Fruit fly (Drosophila melanogaster) whole organism: Measurements from ENCODE around the gene Mpp6.

Experiments
- CG8478 ChIP-seq: fragments of >200 bp; optimal IDR thresholded peaks from 2 replicates; lab custom pipeline; 2018; ENCODE audit warnings: inconsistent platforms
- Dll ChIP-seq: fragments of >200 bp; optimal IDR thresholded peaks from 2 replicates; lab custom pipeline; 2017
- EcR ChIP-seq, 2 experiments: fragments of >200 bp; optimal IDR thresholded peaks; 2 replicates each; lab custom pipeline; 2017; ENCODE audit warnings: missing biosample characterization in 2 of 2, missing genetic modification characterization in 2 of 2, missing genetic modification reagents in 2 of 2
- pan ChIP-seq: fragments of >200 bp; optimal IDR thresholded peaks from 2 replicates; lab custom pipeline; 2017
- psq ChIP-seq: fragments of >200 bp; optimal IDR thresholded peaks from 2 replicates; lab custom pipeline; 2017
- usp ChIP-seq: fragments of >200 bp; optimal IDR thresholded peaks from 2 replicates; lab custom pipeline; 2017; ENCODE audit warnings: missing biosample characterization, missing genetic modification characterization, mixed read lengths

Mpp6 gene

dm6 chr2L:21156156-21157040 is at the start of gene Mpp6, which contains the start of gene E2f2:
TSS of gene Mpp6 (plus strand) at chr2L:21156288.
TSS of gene E2f2 (minus strand) at chr2L:21156749.
- TF ChIP-seq EcR (GFP tag; optimal IDR thresholded peaks at IDR 0.05; lab: Kevin White, UChicago), result no peak
- TF ChIP-seq psq (lab: Kevin White, UChicago), result peak; percentile 40
- no peak for TF ChIP-seq usp

- TF ChIP-seq EcR (GFP tag; optimal IDR thresholded peaks at IDR 0.05; lab: Kevin White, UChicago) (no peak), psq (lab: Kevin White, UChicago) (no peak), usp (no peak), CG8478 (lab: Kevin White, UChicago) (no peak), pan (no peak), Dll (lab: Kevin White, UChicago) (no peak)
Measured at dm6 chr2L:21107651-21108489, 48.2 kb upstream of the Mpp6 start.

dm6 chr2L:21108759-21109282 is 47.3 kb upstream of the Mpp6 start:
- no peak for TF ChIP-seq pan
- no peak for TF ChIP-seq CG8478 (lab: Kevin White, UChicago)
- no peak for TF ChIP-seq psq (lab: Kevin White, UChicago)
- no peak for TF ChIP-seq usp

dm6 chr2L:21109680-21110079 is 46.4 kb upstream of the Mpp6 start:
- TF ChIP-seq pan (no peak), Dll (lab: Kevin White, UChicago) (no peak), psq (lab: Kevin White, UChicago) (no peak), EcR (GFP tag; optimal IDR thresholded peaks at IDR 0.05; lab: Kevin White, UChicago) (no peak), CG8478 (lab: Kevin White, UChicago) (no peak), usp (no peak)

dm6 chr2L:21111849-21112248 is 44.2 kb upstream of the Mpp6 start:
- no peak for TF ChIP-seq CG8478 (lab: Kevin White, UChicago)
- TF ChIP-seq EcR (GFP tag; optimal IDR thresholded peaks at IDR 0.05; lab: Kevin White, UChicago), result no peak
- no peak for TF ChIP-seq pan
- TF ChIP-seq psq (lab: Kevin White, UChicago), result no peak
- no peak for TF ChIP-seq usp
- TF ChIP-seq Dll (lab: Kevin White, UChicago), result no peak

- TF ChIP-seq EcR (GFP tag; optimal IDR thresholded peaks at IDR 0.05; lab: Kevin White, UChicago) (peak in 1 of 2 experiments; percentile 4), Dll (lab: Kevin White, UChicago) (no peak), pan (no peak), CG8478 (lab: Kevin White, UChicago) (no peak)
Measured at dm6 chr2L:21113546-21113945, 42.5 kb upstream of the Mpp6 start.

- TF ChIP-seq pan (no peak), usp (no peak), EcR (GFP tag; optimal IDR thresholded peaks at IDR 0.05; lab: Kevin White, UChicago) (no peak), psq (lab: Kevin White, UChicago) (no peak), Dll (lab: Kevin White, UChicago) (no peak), CG8478 (lab: Kevin White, UChicago) (no peak)
Measured at dm6 chr2L:21115687-21116086, 40.4 kb upstream of the Mpp6 start.

dm6 chr2L:21135764-21136163 is 20.3 kb upstream of the Mpp6 start:
- TF ChIP-seq usp, result no peak

dm6 chr2L:21141714-21142500 is 14.2 kb upstream of the Mpp6 start, which contains the start of gene Dap160:
TSS of gene Dap160 (minus strand) at chr2L:21142347.
- TF ChIP-seq usp (no peak), Dll (lab: Kevin White, UChicago) (no peak), CG8478 (lab: Kevin White, UChicago) (no peak)

dm6 chr2L:21142501-21142849 is 13.6 kb upstream of the Mpp6 start:
- TF ChIP-seq usp, result no peak
- TF ChIP-seq CG8478 (lab: Kevin White, UChicago), result no peak
- TF ChIP-seq Dll (lab: Kevin White, UChicago), result no peak
- TF ChIP-seq pan, result no peak
- TF ChIP-seq psq (lab: Kevin White, UChicago), result no peak
- TF ChIP-seq EcR (GFP tag; optimal IDR thresholded peaks at IDR 0.05; lab: Kevin White, UChicago), result no peak

dm6 chr2L:21142972-21143385 is 13.1 kb upstream of the Mpp6 start, which contains the start of gene pths:
TSS of gene pths (plus strand) at chr2L:21143229.
- TF ChIP-seq pan (no peak), CG8478 (lab: Kevin White, UChicago) (no peak), psq (lab: Kevin White, UChicago) (no peak), Dll (lab: Kevin White, UChicago) (no peak), usp (no peak), EcR (GFP tag; optimal IDR thresholded peaks at IDR 0.05; lab: Kevin White, UChicago) (no peak)
